Fruit fly (Drosophila melanogaster) whole organism, wandering third instar larva: ENCODE measurements around the gene CG6709.

ENCODE experiments used
- Abd-B ChIP-seq: fragments of >200 bp; optimal IDR thresholded peaks from 2 replicates; lab custom pipeline; 2017; ENCODE audit warnings: missing biosample characterization, missing genetic modification characterization
- CG32264 ChIP-seq: fragments of 200-800 bp; sonication (Bioruptor generic); optimal IDR thresholded peaks from 2 replicates; lab custom pipeline; 2016; ENCODE audit warnings: missing biosample characterization, missing genetic modification characterization
- CG9705 ChIP-seq: fragments of 200-800 bp; sonication (Bioruptor generic); optimal IDR thresholded peaks from 2 replicates; lab custom pipeline; 2018; ENCODE audit warnings: missing biosample characterization, mild to moderate bottlenecking, missing genetic modification characterization
- CrebA ChIP-seq: fragments of 200-800 bp; sonication (Bioruptor generic); optimal IDR thresholded peaks from 2 replicates; lab custom pipeline; 2016; ENCODE audit warnings: missing biosample characterization, mild to moderate bottlenecking, missing genetic modification characterization, borderline replicate concordance
- Dfd ChIP-seq: fragments of >200 bp; optimal IDR thresholded peaks from 2 replicates; lab custom pipeline; 2017; ENCODE audit warnings: missing biosample characterization, missing genetic modification characterization
- Dif ChIP-seq: fragments of 200-275, 200-300 bp; sonication (Bioruptor generic); optimal IDR thresholded peaks from 2 replicates; lab custom pipeline; 2018; ENCODE audit warnings: missing biosample characterization, missing genetic modification characterization; ENCODE audit not compliant: partially characterized antibody
- HLH106 ChIP-seq: fragments of 200-800 bp; optimal IDR thresholded peaks from 3 replicates; lab custom pipeline; 2019; ENCODE audit warnings: missing biosample characterization, mild to moderate bottlenecking, missing genetic modification characterization, moderate library complexity
- Hnf4 ChIP-seq: fragments of 200-800 bp; sonication (Bioruptor generic); optimal IDR thresholded peaks from 2 replicates; lab custom pipeline; 2016; ENCODE audit warnings: missing biosample characterization, mild to moderate bottlenecking, missing genetic modification characterization
- Hr78 ChIP-seq: fragments of >200 bp; optimal IDR thresholded peaks from 2 replicates; lab custom pipeline; 2017; ENCODE audit warnings: missing biosample characterization, missing genetic modification characterization
- Hr83 ChIP-seq: fragments of 200-300 bp; sonication (Bioruptor generic); optimal IDR thresholded peaks from 2 replicates; lab custom pipeline; 2016; ENCODE audit warnings: missing biosample characterization, mild to moderate bottlenecking, missing genetic modification characterization, moderate library complexity; ENCODE audit not compliant: poor library complexity, severe bottlenecking
- Jra ChIP-seq: sonication (Bioruptor generic); optimal IDR thresholded peaks from 2 replicates; lab custom pipeline; 2016; ENCODE audit warnings: missing biosample characterization, missing genetic modification characterization
- Mio ChIP-seq: sonication (Bioruptor generic); optimal IDR thresholded peaks from 2 replicates; lab custom pipeline; 2016; ENCODE audit warnings: missing biosample characterization, missing genetic modification characterization
- Myc ChIP-seq: fragments of >200 bp; optimal IDR thresholded peaks from 2 replicates; lab custom pipeline; 2017
- N ChIP-seq: fragments of >200 bp; optimal IDR thresholded peaks from 2 replicates; lab custom pipeline; 2018; ENCODE audit warnings: missing biosample characterization, missing external identifiers, missing genetic modification characterization
- OdsH ChIP-seq: fragments of 200-800 bp; sonication (Bioruptor generic); optimal IDR thresholded peaks from 2 replicates; lab custom pipeline; 2016; ENCODE audit warnings: missing biosample characterization, mild to moderate bottlenecking, missing genetic modification characterization
- Rel ChIP-seq, 2 experiments: fragments of 200-800 bp; sonication (Bioruptor generic) in 1 of 2; optimal IDR thresholded peaks; 2 replicates in 1 of 2; 3 replicates in 1 of 2; lab custom pipeline; 2016 to 2019; ENCODE audit warnings: mild to moderate bottlenecking in 2 of 2, missing biosample characterization in 2 of 2, missing genetic modification characterization in 2 of 2, moderate library complexity in 1 of 2
- Sp1 ChIP-seq: fragments of 200-800 bp; sonication (Bioruptor generic); optimal IDR thresholded peaks from 3 replicates; lab custom pipeline; 2019; ENCODE audit warnings: missing biosample characterization, mild to moderate bottlenecking, missing genetic modification characterization, moderate library complexity
- Vsx2 ChIP-seq: fragments of 200-300, 225-300 bp; sonication (Bioruptor generic); optimal IDR thresholded peaks from 2 replicates; lab custom pipeline; 2018; ENCODE audit warnings: missing biosample characterization, missing genetic modification characterization; ENCODE audit not compliant: partially characterized antibody
- brk ChIP-seq: fragments of 200-800 bp; sonication (Bioruptor generic); optimal IDR thresholded peaks from 2 replicates; lab custom pipeline; 2016; ENCODE audit warnings: missing biosample characterization, mild to moderate bottlenecking, missing genetic modification characterization
- dl ChIP-seq, 2 experiments: fragments of 175-275, 200-275 bp in 1 of 2; fragments of 200-275 bp in 1 of 2; sonication (Bioruptor generic); optimal IDR thresholded peaks; lab custom pipeline; 2018; ENCODE audit warnings: mild to moderate bottlenecking in 2 of 2, missing biosample characterization in 2 of 2, missing genetic modification characterization in 2 of 2, moderate library complexity in 2 of 2; ENCODE audit not compliant: partially characterized antibody in 2 of 2, insufficient read depth in 1 of 2
- dmrt93B ChIP-seq: fragments of 200-800 bp; sonication (Bioruptor generic); optimal IDR thresholded peaks from 2 replicates; lab custom pipeline; 2018; ENCODE audit warnings: missing biosample characterization, mild to moderate bottlenecking, missing genetic modification characterization
- dsf ChIP-seq: sonication (Bioruptor generic); optimal IDR thresholded peaks from 2 replicates; lab custom pipeline; 2016; ENCODE audit warnings: missing biosample characterization, missing genetic modification characterization, borderline replicate concordance
- ey ChIP-seq: fragments of 200-800 bp; sonication (Bioruptor generic); optimal IDR thresholded peaks from 2 replicates; lab custom pipeline; 2016; ENCODE audit warnings: missing biosample characterization, missing genetic modification characterization
- foxo ChIP-seq, 2 experiments: fragments of 200-800 bp; sonication (Bioruptor generic); optimal IDR thresholded peaks; 2 replicates in 1 of 2; 3 replicates in 1 of 2; lab custom pipeline; 2016 to 2017; ENCODE audit warnings: missing biosample characterization in 2 of 2, missing genetic modification characterization in 2 of 2
- fru ChIP-seq: fragments of 200-800 bp; sonication (Bioruptor generic); optimal IDR thresholded peaks from 3 replicates; lab custom pipeline; 2016; ENCODE audit warnings: missing biosample characterization, mild to moderate bottlenecking, missing genetic modification characterization
- h ChIP-seq: fragments of 200-800 bp; sonication (Bioruptor generic); optimal IDR thresholded peaks from 3 replicates; lab custom pipeline; 2016; ENCODE audit warnings: missing biosample characterization, mild to moderate bottlenecking, missing genetic modification characterization
- jim ChIP-seq: fragments of 175-275, 200-325 bp; sonication (Bioruptor generic); optimal IDR thresholded peaks from 2 replicates; lab custom pipeline; 2016; ENCODE audit warnings: missing biosample characterization, mild to moderate bottlenecking, missing genetic modification characterization
- lola ChIP-seq: fragments of >200 bp; optimal IDR thresholded peaks from 2 replicates; lab custom pipeline; 2017; ENCODE audit warnings: missing biosample characterization, missing genetic modification characterization
- psq ChIP-seq: fragments of 200-800 bp; sonication (Bioruptor generic); optimal IDR thresholded peaks from 3 replicates; lab custom pipeline; 2017; ENCODE audit warnings: missing biosample characterization, mild to moderate bottlenecking, missing genetic modification characterization, moderate library complexity
- rgr ChIP-seq: fragments of 200-800 bp; sonication (Bioruptor generic); optimal IDR thresholded peaks from 3 replicates; lab custom pipeline; 2016; ENCODE audit warnings: missing biosample characterization, mild to moderate bottlenecking, missing genetic modification characterization
- sage ChIP-seq: fragments of 200-800 bp; sonication (Bioruptor generic); optimal IDR thresholded peaks from 2 replicates; lab custom pipeline; 2016; ENCODE audit warnings: missing biosample characterization, mild to moderate bottlenecking, missing genetic modification characterization
- sv ChIP-seq: fragments of 200-800 bp; sonication (Bioruptor generic); optimal IDR thresholded peaks from 3 replicates; lab custom pipeline; 2016; ENCODE audit warnings: missing biosample characterization, missing genetic modification characterization
- tai ChIP-seq: sonication (Bioruptor generic); optimal IDR thresholded peaks from 2 replicates; lab custom pipeline; 2016; ENCODE audit warnings: missing biosample characterization, missing genetic modification characterization
- woc ChIP-seq: sonication (Bioruptor generic); optimal IDR thresholded peaks from 2 replicates; lab custom pipeline; 2016; ENCODE audit warnings: missing biosample characterization, mild to moderate bottlenecking, missing genetic modification characterization

The CG6709 gene

DNA sequence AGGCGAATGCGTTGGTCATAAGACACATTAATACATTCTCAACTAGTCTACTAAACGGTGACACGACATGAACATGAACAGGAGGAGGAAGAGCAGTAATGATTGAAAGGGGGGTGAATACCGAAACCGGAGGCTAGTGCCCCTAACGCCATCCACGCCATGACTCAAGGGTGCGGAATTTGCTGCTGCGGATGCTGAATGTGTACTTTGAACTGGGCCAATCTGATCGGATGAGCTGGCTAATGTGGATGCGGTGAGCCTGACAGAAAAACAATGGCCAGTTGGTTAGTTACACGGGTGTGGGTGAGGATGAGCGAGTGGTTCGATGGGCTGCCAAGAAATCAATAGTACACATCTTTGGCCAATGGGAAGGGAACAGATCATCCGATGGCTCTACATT lies 30.9 kb downstream of the CG6709 start:
- TF ChIP-seq ey = no peak
- TF ChIP-seq Abd-B (GFP tag; lab: Kevin White, UChicago) = no peak
- no peak for TF ChIP-seq Mio (GFP tag; lab: Kevin White, UChicago)
- TF ChIP-seq Jra (GFP tag; lab: Kevin White, UChicago) = no peak
- TF ChIP-seq tai = no peak
- no peak for TF ChIP-seq sage (GFP tag; lab: Kevin White, UChicago)

- TF ChIP-seq lola = no peak
- no peak for TF ChIP-seq dl (GFP tag; optimal IDR thresholded peaks at IDR 0.05; lab: Kevin White, UChicago; ENCODE audit: insufficient read depth in 1 of 2, partially characterized antibody in 2 of 2)
- TF ChIP-seq Hr83 (GFP tag; lab: Kevin White, UChicago) = peak; percentile 41
- TF ChIP-seq HLH106 (tag; lab: Kevin White, UChicago) = peak; percentile 23
- TF ChIP-seq Jra (GFP tag; lab: Kevin White, UChicago) = peak; percentile 29
- peak; percentile 55 for TF ChIP-seq woc
- TF ChIP-seq psq (GFP tag; lab: Kevin White, UChicago) = peak; percentile 10
- no peak for TF ChIP-seq Dif
- peak; percentile 23 for TF ChIP-seq CG9705
- TF ChIP-seq CrebA (GFP tag; lab: Kevin White, UChicago) = no peak
- TF ChIP-seq foxo (GFP tag; optimal IDR thresholded peaks at IDR 0.05; lab: Kevin White, UChicago) = peak in 1 of 2 experiments; percentile 10
- TF ChIP-seq Rel (GFP tag; optimal IDR thresholded peaks at IDR 0.05; lab: Kevin White, UChicago) = no peak
- peak; percentile 23 for TF ChIP-seq Rel (tag; optimal IDR thresholded peaks at IDR 0.05; lab: Kevin White, UChicago)
- no peak for TF ChIP-seq tai
- peak; percentile 59 for TF ChIP-seq h (GFP tag; lab: Kevin White, UChicago)
- no peak for TF ChIP-seq sage (GFP tag; lab: Kevin White, UChicago)
- no peak for TF ChIP-seq dmrt93B (GFP tag; lab: Kevin White, UChicago)
- TF ChIP-seq Myc (lab: Kevin White, UChicago) = no peak
- peak; percentile 39 for TF ChIP-seq rgr (GFP tag; lab: Kevin White, UChicago)
- no peak for TF ChIP-seq Hr78 (GFP tag; lab: Kevin White, UChicago)
- TF ChIP-seq jim (GFP tag; lab: Kevin White, UChicago) = no peak
- no peak for TF ChIP-seq Mio (GFP tag; lab: Kevin White, UChicago)
- peak; percentile 28 for TF ChIP-seq Sp1 (GFP tag; lab: Kevin White, UChicago)
- TF ChIP-seq Dfd (GFP tag; lab: Kevin White, UChicago) = no peak
- TF ChIP-seq OdsH = no peak
- TF ChIP-seq fru (GFP tag; lab: Kevin White, UChicago) = no peak
- no peak for TF ChIP-seq Vsx2 (GFP tag; lab: Kevin White, UChicago)
- TF ChIP-seq N (GFP tag; lab: Kevin White, UChicago) = no peak
- TF ChIP-seq brk (GFP tag; lab: Kevin White, UChicago) = no peak
- peak; percentile 52 for TF ChIP-seq Hnf4 (GFP tag; lab: Kevin White, UChicago)
- TF ChIP-seq ey = peak; percentile 6
- TF ChIP-seq sv (GFP tag; lab: Kevin White, UChicago) = no peak
- TF ChIP-seq dsf (GFP tag; lab: Kevin White, UChicago) = peak; percentile 30
These were observed 34.9 kb downstream of the CG6709 start, which contains the start of gene CG10809 for dm6 chr3L:9859624-9860023. Gene CG10809, minus strand, starts transcription at chr3L:9859889.

DNA sequence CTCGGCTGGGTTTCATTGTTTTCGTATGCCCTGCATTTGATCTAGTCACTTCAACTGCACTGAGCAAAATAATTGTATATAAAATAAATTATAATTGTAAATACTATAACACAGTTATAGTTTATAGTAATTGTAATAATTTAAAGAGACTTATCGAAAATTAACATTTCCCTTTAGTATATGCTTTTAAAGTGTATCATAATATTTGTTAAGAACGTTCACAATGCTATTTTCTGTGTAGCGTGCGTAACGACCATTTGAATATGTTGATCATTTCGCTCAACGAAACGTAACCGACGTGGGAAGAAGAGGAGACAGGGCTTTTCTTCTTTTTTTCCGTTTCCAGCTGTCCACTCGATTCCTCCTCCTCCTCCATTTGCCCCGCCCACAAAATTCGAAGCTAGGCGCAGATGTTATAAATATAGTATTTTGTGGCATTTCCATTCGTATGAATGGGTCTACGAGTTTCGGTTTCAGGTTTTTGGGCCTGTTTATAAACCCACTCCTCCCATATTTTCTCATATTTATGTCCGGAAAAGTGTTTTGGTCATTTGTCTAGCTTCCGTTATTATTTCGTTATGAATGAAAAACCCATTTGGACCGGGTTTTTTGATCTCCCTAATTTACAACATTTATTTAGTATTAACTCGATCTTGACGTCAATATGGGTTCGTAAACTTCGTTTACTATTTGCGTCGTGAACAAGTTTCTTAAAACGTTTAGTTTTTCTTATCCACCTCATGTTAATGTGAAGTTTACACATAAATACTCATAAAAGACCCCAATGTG lies 37.9 kb downstream of the CG6709 start:
- TF ChIP-seq HLH106 (tag; lab: Kevin White, UChicago) (peak; percentile 47), rgr (GFP tag; lab: Kevin White, UChicago) (peak; percentile 3), foxo (GFP tag; optimal IDR thresholded peaks at IDR 0.05; lab: Kevin White, UChicago) (peak in 1 of 2 experiments; percentile 7), Hnf4 (GFP tag; lab: Kevin White, UChicago) (no peak), h (GFP tag; lab: Kevin White, UChicago) (peak; percentile 13), Hr83 (GFP tag; lab: Kevin White, UChicago) (peak; percentile 6), CG32264 (GFP tag; lab: Kevin White, UChicago) (no peak)
